Fruit fly (Drosophila melanogaster) whole organism, embryonic: ENCODE results near the gene cmb.

Source experiments
- Bgb ChIP-seq: fragments of 200-800 bp; sonication (Bioruptor generic); IDR thresholded peaks from 2 replicates; pipeline ENCODE4 v1.3.6; 2022; ENCODE audit warnings: missing biosample characterization, missing genetic modification characterization; ENCODE audit not compliant: partially characterized antibody
- BtbVII ChIP-seq: fragments of 200-800 bp; sonication (Bioruptor generic); optimal IDR thresholded peaks from 3 replicates; lab custom pipeline; 2017; ENCODE audit warnings: missing biosample characterization, mild to moderate bottlenecking, missing genetic modification characterization
- CG10147 ChIP-seq: fragments of 200-800 bp; sonication (Bioruptor generic); optimal IDR thresholded peaks from 2 replicates; lab custom pipeline; 2019; ENCODE audit warnings: missing biosample characterization, mild to moderate bottlenecking, missing genetic modification characterization, moderate library complexity
- CG14014 ChIP-seq: fragments of 200-800 bp; sonication (Bioruptor generic); IDR thresholded peaks from 2 replicates; pipeline ENCODE4 v1.3.6; 2022; ENCODE audit warnings: missing biosample characterization, missing genetic modification characterization
- CG14710 ChIP-seq: fragments of 200-800 bp; sonication (Bioruptor generic); optimal IDR thresholded peaks from 3 replicates; lab custom pipeline; 2019; ENCODE audit warnings: missing biosample characterization, mild to moderate bottlenecking, missing genetic modification characterization, moderate library complexity
- CG1647 ChIP-seq: fragments of 200-800 bp; sonication (Bioruptor generic); optimal IDR thresholded peaks from 3 replicates; lab custom pipeline; 2016; ENCODE audit warnings: missing biosample characterization, missing genetic modification characterization
- CG16815 ChIP-seq: fragments of 200-800 bp; sonication (Bioruptor generic); optimal IDR thresholded peaks from 3 replicates; lab custom pipeline; 2017; ENCODE audit warnings: missing biosample characterization, mild to moderate bottlenecking, missing genetic modification characterization
- CG17186 ChIP-seq: fragments of 200-800 bp; sonication (Bioruptor generic); optimal IDR thresholded peaks from 3 replicates; lab custom pipeline; 2017; ENCODE audit warnings: missing biosample characterization, missing genetic modification reagents, missing genetic modification characterization
- CG17359 ChIP-seq: fragments of 200-800 bp; sonication (Bioruptor generic); optimal IDR thresholded peaks from 3 replicates; lab custom pipeline; 2018; ENCODE audit warnings: missing biosample characterization, mild to moderate bottlenecking, missing genetic modification characterization, moderate library complexity
- CG17568 ChIP-seq: fragments of 200-800 bp; sonication (Bioruptor generic); optimal IDR thresholded peaks from 2 replicates; lab custom pipeline; 2018; ENCODE audit warnings: missing biosample characterization, mild to moderate bottlenecking, missing genetic modification characterization, moderate library complexity
- CG1792 ChIP-seq: fragments of 200-800 bp; sonication (Bioruptor generic); optimal IDR thresholded peaks from 2 replicates; lab custom pipeline; 2016; ENCODE audit warnings: missing biosample characterization, missing genetic modification characterization
- CG18599 ChIP-seq: fragments of 200-800 bp; sonication (Bioruptor generic); optimal IDR thresholded peaks from 3 replicates; lab custom pipeline; 2017; ENCODE audit warnings: missing biosample characterization, missing genetic modification characterization, mild to moderate bottlenecking, moderate library complexity, missing genetic modification reagents
- CG2202 ChIP-seq: fragments of 200-800 bp; sonication (Bioruptor generic); optimal IDR thresholded peaks from 2 replicates; lab custom pipeline; 2018; ENCODE audit warnings: missing biosample characterization, mild to moderate bottlenecking, missing genetic modification characterization
- CG31365 ChIP-seq: fragments of 200-800 bp; sonication (Bioruptor generic); optimal IDR thresholded peaks from 2 replicates; lab custom pipeline; 2018; ENCODE audit warnings: missing biosample characterization, mild to moderate bottlenecking, missing genetic modification characterization
- CG32767 ChIP-seq: fragments of 200-800 bp; sonication (Bioruptor generic); IDR thresholded peaks from 2 replicates; pipeline ENCODE4 v1.3.6; 2022; ENCODE audit warnings: missing biosample characterization, missing genetic modification characterization
- CG3407 ChIP-seq: fragments of 200-800 bp; sonication (Bioruptor generic); optimal IDR thresholded peaks from 2 replicates; lab custom pipeline; 2018; ENCODE audit warnings: missing biosample characterization, mild to moderate bottlenecking, missing genetic modification characterization
- CG3726 ChIP-seq: fragments of 200-800 bp; sonication (Bioruptor generic); IDR thresholded peaks from 3 replicates; pipeline ENCODE4, ENCODE4 v1.3.6; 2022; ENCODE audit warnings: missing biosample characterization, missing genetic modification characterization
- CG6175 ChIP-seq: fragments of 200-800 bp; sonication (Bioruptor generic); IDR thresholded peaks from 3 replicates; pipeline ENCODE4 v1.3.6; 2022; ENCODE audit warnings: missing biosample characterization, missing genetic modification characterization
- CG6683 ChIP-seq: fragments of 200-800 bp; sonication (Bioruptor generic); optimal IDR thresholded peaks from 2 replicates; lab custom pipeline; 2017; ENCODE audit warnings: missing biosample characterization, mild to moderate bottlenecking, missing genetic modification characterization, missing genetic modification reagents
- CG7963 ChIP-seq: fragments of 200-800 bp; sonication (Bioruptor generic); IDR thresholded peaks from 3 replicates; pipeline ENCODE4 v1.3.6; 2022; ENCODE audit warnings: missing biosample characterization, missing genetic modification characterization; ENCODE audit not compliant: partially characterized antibody
- CG8281 ChIP-seq: fragments of 200-800 bp; sonication (Bioruptor generic); optimal IDR thresholded peaks from 2 replicates; lab custom pipeline; 2018; ENCODE audit warnings: missing biosample characterization, mild to moderate bottlenecking, missing genetic modification characterization, moderate library complexity
- CG8478 ChIP-seq: fragments of >200 bp; optimal IDR thresholded peaks from 2 replicates; lab custom pipeline; 2018
- CG9932 ChIP-seq: fragments of 200-800 bp; sonication (Bioruptor generic); IDR thresholded peaks from 2 replicates; pipeline ENCODE4 v1.3.6; 2022; ENCODE audit warnings: missing biosample characterization, missing genetic modification characterization
- Deaf1 ChIP-seq: fragments of 200-800 bp; optimal IDR thresholded peaks from 3 replicates; lab custom pipeline; 2019; ENCODE audit warnings: missing biosample characterization, mild to moderate bottlenecking, missing genetic modification characterization, moderate library complexity
- Dip3 ChIP-seq: fragments of 200-800 bp; sonication (Bioruptor generic); optimal IDR thresholded peaks from 3 replicates; lab custom pipeline; 2016; ENCODE audit warnings: missing biosample characterization, missing genetic modification characterization
- Dll ChIP-seq: fragments of 200-800 bp; sonication (Bioruptor generic); IDR thresholded peaks from 4 replicates; pipeline ENCODE4 v1.3.6; 2022; ENCODE audit warnings: missing biosample characterization, missing genetic modification characterization; ENCODE audit not compliant: partially characterized antibody
- Hmx ChIP-seq: fragments of 200-800 bp; sonication (Bioruptor generic); optimal IDR thresholded peaks from 2 replicates; lab custom pipeline; 2016; ENCODE audit warnings: missing biosample characterization, missing genetic modification characterization
- MTF-1 ChIP-seq: fragments of 200-800 bp; sonication (Bioruptor generic); optimal IDR thresholded peaks from 2 replicates; lab custom pipeline; 2018; ENCODE audit warnings: missing biosample characterization, mild to moderate bottlenecking, missing genetic modification characterization, borderline replicate concordance
- Myb ChIP-seq: fragments of 200-800 bp; sonication (Bioruptor generic); optimal IDR thresholded peaks from 2 replicates; lab custom pipeline; 2016; ENCODE audit warnings: missing biosample characterization, missing genetic modification characterization
- Neu2 ChIP-seq: fragments of 200-800 bp; sonication (Bioruptor generic); optimal IDR thresholded peaks from 3 replicates; lab custom pipeline; 2016; ENCODE audit warnings: missing biosample characterization, missing genetic modification characterization, borderline replicate concordance
- Ssrp ChIP-seq: fragments of 200-800 bp; sonication (Bioruptor generic); optimal IDR thresholded peaks from 2 replicates; lab custom pipeline; 2018; ENCODE audit warnings: missing biosample characterization, mild to moderate bottlenecking, missing genetic modification characterization, moderate library complexity
- ac ChIP-seq: fragments of 200-800 bp; sonication (Bioruptor generic); optimal IDR thresholded peaks from 3 replicates; lab custom pipeline; 2017; ENCODE audit warnings: missing biosample characterization, mild to moderate bottlenecking, missing genetic modification characterization
- bab2 ChIP-seq: fragments of 200-800 bp; sonication (Bioruptor generic); optimal IDR thresholded peaks from 2 replicates; lab custom pipeline; 2016; ENCODE audit warnings: missing biosample characterization, missing genetic modification characterization
- bbx ChIP-seq: fragments of 200-800 bp; sonication (Bioruptor generic); IDR thresholded peaks from 2 replicates; pipeline ENCODE4 v1.3.6; 2022; ENCODE audit warnings: missing biosample characterization, missing genetic modification characterization; ENCODE audit not compliant: partially characterized antibody
- bcd ChIP-seq: fragments of 200-800 bp; sonication (Bioruptor generic); optimal IDR thresholded peaks from 2 replicates; lab custom pipeline; 2017; ENCODE audit warnings: missing biosample characterization, mild to moderate bottlenecking, missing genetic modification characterization
- chif ChIP-seq, 2 experiments: fragments of 200-800 bp; sonication (Bioruptor generic); optimal IDR thresholded peaks; 3 replicates each; lab custom pipeline; 2016; ENCODE audit warnings: missing biosample characterization in 2 of 2, missing genetic modification characterization in 2 of 2
- crol ChIP-seq: fragments of 200-800 bp; sonication (Bioruptor generic); IDR thresholded peaks from 2 replicates; pipeline ENCODE4 v1.3.6; 2022; ENCODE audit warnings: missing biosample characterization, missing genetic modification characterization
- dpn ChIP-seq, 2 experiments: fragments of 200-800 bp; sonication (Bioruptor generic); optimal IDR thresholded peaks; 3 replicates each; lab custom pipeline; 2016; ENCODE audit warnings: missing biosample characterization in 2 of 2, missing genetic modification characterization in 2 of 2
- ewg ChIP-seq: fragments of 200-800 bp; sonication (Bioruptor generic); optimal IDR thresholded peaks from 3 replicates; lab custom pipeline; 2017; ENCODE audit warnings: mild to moderate bottlenecking, missing biosample characterization, missing genetic modification reagents, missing genetic modification characterization
- inv ChIP-seq: fragments of 200-800 bp; sonication (Bioruptor generic); IDR thresholded peaks from 2 replicates; pipeline ENCODE4 v1.3.6; 2022; ENCODE audit warnings: missing biosample characterization, missing genetic modification characterization; ENCODE audit not compliant: partially characterized antibody
- jumu ChIP-seq: fragments of 200-800 bp; sonication (Bioruptor generic); optimal IDR thresholded peaks from 3 replicates; lab custom pipeline; 2016; ENCODE audit warnings: missing biosample characterization, missing genetic modification characterization
- klu ChIP-seq: fragments of 200-800 bp; sonication (Bioruptor generic); IDR thresholded peaks from 2 replicates; pipeline ENCODE4 v1.3.6; 2022; ENCODE audit warnings: missing biosample characterization, missing genetic modification characterization
- kni ChIP-seq: fragments of 200-800 bp; sonication (Bioruptor generic); optimal IDR thresholded peaks from 3 replicates; lab custom pipeline; 2017; ENCODE audit warnings: mild to moderate bottlenecking, missing biosample characterization, missing genetic modification reagents, missing genetic modification characterization
- lov ChIP-seq, 2 experiments: fragments of 200-800 bp in 1 of 2; fragments of >200 bp in 1 of 2; sonication (Bioruptor generic) in 1 of 2; IDR thresholded peaks in 1 of 2; optimal IDR thresholded peaks in 1 of 2; 2 replicates in 1 of 2; 3 replicates in 1 of 2; pipeline versions ENCODE4 v1.3.6 to Lab custom; 2017 to 2022; ENCODE audit warnings: missing biosample characterization in 1 of 2, missing genetic modification characterization in 1 of 2
- ranshi ChIP-seq: fragments of 200-800 bp; sonication (Bioruptor generic); IDR thresholded peaks from 2 replicates; pipeline ENCODE4 v1.3.6; 2022; ENCODE audit warnings: missing biosample characterization, missing genetic modification characterization
- sd ChIP-seq: fragments of 200-800 bp; sonication (Bioruptor generic); optimal IDR thresholded peaks from 3 replicates; lab custom pipeline; 2018; ENCODE audit warnings: missing biosample characterization, mild to moderate bottlenecking, missing genetic modification characterization, moderate library complexity
- sug ChIP-seq: fragments of 200-800 bp; optimal IDR thresholded peaks from 2 replicates; lab custom pipeline; 2019; ENCODE audit warnings: missing biosample characterization, mild to moderate bottlenecking, missing genetic modification characterization, moderate library complexity
- tap ChIP-seq: fragments of 200-800 bp; optimal IDR thresholded peaks from 3 replicates; lab custom pipeline; 2019; ENCODE audit warnings: missing biosample characterization, mild to moderate bottlenecking, missing genetic modification characterization, moderate library complexity
- tup ChIP-seq: fragments of 200-800 bp; sonication (Bioruptor generic); optimal IDR thresholded peaks from 2 replicates; lab custom pipeline; 2016; ENCODE audit warnings: missing biosample characterization, mild to moderate bottlenecking, missing genetic modification characterization, moderate library complexity

The cmb gene

DNA sequence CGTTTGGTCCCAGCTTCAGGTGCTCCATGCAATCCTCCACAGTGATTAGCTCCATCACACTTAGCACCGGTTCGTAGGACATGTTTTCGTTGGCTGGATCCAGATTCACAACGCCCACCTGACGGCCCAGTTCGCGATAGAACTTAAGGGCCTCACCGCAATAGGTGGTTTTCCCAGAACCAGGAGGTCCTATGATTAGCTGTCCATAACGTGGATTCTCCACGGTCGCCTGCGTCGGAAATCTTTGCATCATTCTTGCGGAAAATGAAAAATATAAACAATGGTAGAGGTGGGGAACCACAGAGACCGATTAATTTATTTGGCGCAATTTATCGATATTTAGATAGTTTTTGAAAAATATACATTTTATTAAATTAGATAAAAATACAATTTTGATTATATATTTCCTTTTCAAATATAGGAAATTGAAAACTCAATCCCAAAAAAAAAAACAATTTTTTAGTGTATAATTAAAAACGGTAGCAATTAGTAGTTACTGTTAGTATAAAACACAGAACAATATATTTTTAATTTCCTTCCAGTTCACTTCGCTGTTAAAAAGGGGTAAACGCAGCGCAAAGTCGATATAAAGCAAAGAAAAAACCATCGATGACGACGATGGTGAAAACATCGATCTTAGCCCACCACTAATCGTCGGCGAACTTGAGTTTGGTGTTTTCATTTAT is 30.1 kb upstream of the cmb start, which contains the start of the genes CG10222 and flr (continued):
- TF ChIP-seq CG16815 (GFP tag; lab: Kevin White, UChicago) (no peak), tup (GFP tag; lab: Kevin White, UChicago) (no peak), BtbVII (GFP tag; lab: Kevin White, UChicago) (no peak), bab2 (GFP tag; lab: Kevin White, UChicago) (no peak), klu (GFP tag; lab: Robert Waterston, UW) (no peak), Deaf1 (tag; lab: Kevin White, UChicago) (no peak), CG3726 (GFP tag; lab: Robert Waterston, UW) (no peak), CG17568 (GFP tag; lab: Kevin White, UChicago) (no peak), Dll (GFP tag; lab: Robert Waterston, UW) (peak; percentile 85), CG8281 (tag; lab: Kevin White, UChicago) (no peak), CG7963 (GFP tag; lab: Robert Waterston, UW) (0 out of 3 replicates have a peak, but pooled peaks have one; percentile 44), ranshi (GFP tag; lab: Robert Waterston, UW) (no peak), CG14710 (tag; lab: Kevin White, UChicago) (peak; percentile 58), CG10147 (peak; percentile 17), Hmx (GFP tag; lab: Kevin White, UChicago) (no peak), MTF-1 (GFP tag; lab: Kevin White, UChicago) (no peak), Neu2 (GFP tag; lab: Kevin White, UChicago) (no peak), CG31365 (tag; lab: Kevin White, UChicago) (no peak), jumu (no peak), bcd (GFP tag; lab: Kevin White, UChicago) (no peak), inv (peak; percentile 64), sug (peak; percentile 8), CG9932 (peak; percentile 56), CG2202 (tag; lab: Kevin White, UChicago) (no peak), chif (GFP tag; optimal IDR thresholded peaks at IDR 0.05; lab: Kevin White, UChicago) (no peak), Bgb (GFP tag; lab: Robert Waterston, UW) (peak; percentile 70), CG14014 (no peak), CG17186 (GFP tag; lab: Kevin White, UChicago) (peak; percentile 62), Ssrp (tag; lab: Kevin White, UChicago) (no peak), ac (no peak), ewg (GFP tag; lab: Kevin White, UChicago) (no peak), CG1792 (GFP tag; lab: Kevin White, UChicago) (no peak), bbx (GFP tag; lab: Robert Waterston, UW) (peak; percentile 67), tap (no peak), CG3407 (GFP tag; lab: Kevin White, UChicago) (no peak), CG18599 (GFP tag; lab: Kevin White, UChicago) (no peak), dpn (GFP tag; optimal IDR thresholded peaks at IDR 0.05; lab: Kevin White, UChicago) (no peak), lov (optimal IDR thresholded peaks at IDR 0.05; lab: Kevin White, UChicago) (no peak), lov (GFP tag; IDR thresholded peaks at IDR 0.05; lab: Robert Waterston, UW) (no peak), CG6683 (GFP tag; lab: Kevin White, UChicago) (no peak), CG6175 (GFP tag; lab: Robert Waterston, UW) (no peak), Myb (GFP tag; lab: Kevin White, UChicago) (no peak), sd (tag; lab: Kevin White, UChicago) (no peak), CG8478 (lab: Kevin White, UChicago) (no peak), kni (GFP tag; lab: Kevin White, UChicago) (no peak), Dip3 (no peak), crol (no peak), CG1647 (GFP tag; lab: Kevin White, UChicago) (no peak), CG17359 (tag; lab: Kevin White, UChicago) (no peak), CG32767 (GFP tag; lab: Robert Waterston, UW) (no peak)
